Fruit fly (Drosophila melanogaster) whole organism, embryonic: Measurements from ENCODE around the gene CG5921.

ENCODE experiments used
- Blimp-1 ChIP-seq: fragments of 200-800 bp; sonication (Bioruptor generic); optimal IDR thresholded peaks from 3 replicates; lab custom pipeline; 2018; ENCODE audit warnings: missing biosample characterization, missing genetic modification characterization, mild to moderate bottlenecking, moderate library complexity, missing genetic modification reagents
- BtbVII ChIP-seq: fragments of 200-800 bp; sonication (Bioruptor generic); optimal IDR thresholded peaks from 3 replicates; lab custom pipeline; 2017; ENCODE audit warnings: missing biosample characterization, mild to moderate bottlenecking, missing genetic modification characterization
- CG10147 ChIP-seq: fragments of 200-800 bp; sonication (Bioruptor generic); optimal IDR thresholded peaks from 2 replicates; lab custom pipeline; 2019; ENCODE audit warnings: missing biosample characterization, mild to moderate bottlenecking, missing genetic modification characterization, moderate library complexity
- CG10267 ChIP-seq: fragments of 200-800 bp; sonication (Bioruptor generic); optimal IDR thresholded peaks from 2 replicates; lab custom pipeline; 2018; ENCODE audit warnings: missing biosample characterization, mild to moderate bottlenecking, missing genetic modification characterization, moderate library complexity
- CG10543 ChIP-seq: fragments of 200-800 bp; sonication (Bioruptor generic); optimal IDR thresholded peaks from 3 replicates; lab custom pipeline; 2017; ENCODE audit warnings: missing biosample characterization, mild to moderate bottlenecking, missing genetic modification characterization, moderate library complexity
- CG11504 ChIP-seq: fragments of 200-800 bp; sonication (Bioruptor generic); optimal IDR thresholded peaks from 3 replicates; lab custom pipeline; 2019; ENCODE audit warnings: missing biosample characterization, mild to moderate bottlenecking, missing genetic modification characterization, moderate library complexity
- CG1233 ChIP-seq: fragments of 200-800 bp; sonication (Bioruptor generic); optimal IDR thresholded peaks from 4 replicates; lab custom pipeline; 2018; ENCODE audit warnings: missing biosample characterization, mild to moderate bottlenecking, missing genetic modification characterization
- CG13296 ChIP-seq: fragments of 200-800 bp; sonication (Bioruptor generic); optimal IDR thresholded peaks from 3 replicates; lab custom pipeline; 2018; ENCODE audit warnings: missing biosample characterization, mild to moderate bottlenecking, missing genetic modification characterization
- CG13424 ChIP-seq: fragments of 200-800 bp; sonication (Bioruptor generic); optimal IDR thresholded peaks from 2 replicates; lab custom pipeline; 2019; ENCODE audit warnings: missing biosample characterization, mild to moderate bottlenecking, missing genetic modification characterization, moderate library complexity
- CG14710 ChIP-seq: fragments of 200-800 bp; sonication (Bioruptor generic); optimal IDR thresholded peaks from 3 replicates; lab custom pipeline; 2019; ENCODE audit warnings: missing biosample characterization, mild to moderate bottlenecking, missing genetic modification characterization, moderate library complexity
- CG16863 ChIP-seq: fragments of 200-800 bp; sonication (Bioruptor generic); optimal IDR thresholded peaks from 3 replicates; lab custom pipeline; 2016; ENCODE audit warnings: missing biosample characterization, missing genetic modification characterization
- CG17361 ChIP-seq: fragments of 200-800 bp; sonication (Bioruptor generic); IDR thresholded peaks from 3 replicates; pipeline ENCODE4 v1.3.6; 2022; ENCODE audit warnings: missing biosample characterization, missing genetic modification characterization
- CG17385 ChIP-seq: fragments of 200-800 bp; sonication (Bioruptor generic); optimal IDR thresholded peaks from 3 replicates; lab custom pipeline; 2018; ENCODE audit warnings: missing biosample characterization, mild to moderate bottlenecking, missing genetic modification characterization
- CG18262 ChIP-seq: fragments of 200-800 bp; optimal IDR thresholded peaks from 3 replicates; lab custom pipeline; 2019; ENCODE audit warnings: missing biosample characterization, mild to moderate bottlenecking, missing genetic modification characterization, moderate library complexity
- CG18599 ChIP-seq: fragments of 200-800 bp; sonication (Bioruptor generic); optimal IDR thresholded peaks from 3 replicates; lab custom pipeline; 2017; ENCODE audit warnings: missing biosample characterization, missing genetic modification characterization, mild to moderate bottlenecking, moderate library complexity, missing genetic modification reagents
- CG2712 ChIP-seq: fragments of 200-800 bp; optimal IDR thresholded peaks from 3 replicates; lab custom pipeline; 2019; ENCODE audit warnings: missing biosample characterization, mild to moderate bottlenecking, missing genetic modification characterization, moderate library complexity
- CG3281 ChIP-seq: fragments of 200-800 bp; sonication (Bioruptor generic); optimal IDR thresholded peaks from 3 replicates; lab custom pipeline; 2017; ENCODE audit warnings: missing biosample characterization, mild to moderate bottlenecking, missing genetic modification characterization
- CG34376 ChIP-seq: fragments of 200-800 bp; sonication (Bioruptor generic); optimal IDR thresholded peaks from 2 replicates; lab custom pipeline; 2018; ENCODE audit warnings: missing biosample characterization, mild to moderate bottlenecking, missing genetic modification characterization
- CG4328 ChIP-seq: fragments of 200-800 bp; sonication (Bioruptor generic); optimal IDR thresholded peaks from 3 replicates; lab custom pipeline; 2017; ENCODE audit warnings: missing biosample characterization, missing genetic modification reagents, missing genetic modification characterization
- CG5180 ChIP-seq: fragments of 200-800 bp; sonication (Bioruptor generic); optimal IDR thresholded peaks from 3 replicates; lab custom pipeline; 2017; ENCODE audit warnings: missing biosample characterization, missing genetic modification characterization, mild to moderate bottlenecking, moderate library complexity, missing genetic modification reagents
- CG7839 ChIP-seq: fragments of 200-800 bp; sonication (Bioruptor generic); optimal IDR thresholded peaks from 3 replicates; lab custom pipeline; 2018; ENCODE audit warnings: missing biosample characterization, mild to moderate bottlenecking, missing genetic modification characterization, moderate library complexity
- CG8924 ChIP-seq: fragments of 200-800 bp; optimal IDR thresholded peaks from 3 replicates; lab custom pipeline; 2019; ENCODE audit warnings: missing biosample characterization, mild to moderate bottlenecking, missing genetic modification characterization, moderate library complexity
- CG9876 ChIP-seq: fragments of 200-800 bp; sonication (Bioruptor generic); optimal IDR thresholded peaks from 2 replicates; lab custom pipeline; 2016; ENCODE audit warnings: missing biosample characterization, missing genetic modification characterization
- D19A ChIP-seq: fragments of 200-800 bp; optimal IDR thresholded peaks from 3 replicates; lab custom pipeline; 2019; ENCODE audit warnings: missing biosample characterization, mild to moderate bottlenecking, missing genetic modification characterization, moderate library complexity
- D19B ChIP-seq: fragments of 200-800 bp; sonication (Bioruptor generic); optimal IDR thresholded peaks from 2 replicates; lab custom pipeline; 2017; ENCODE audit warnings: missing biosample characterization, mild to moderate bottlenecking, missing genetic modification characterization
- Dad ChIP-seq: fragments of 200-800 bp; sonication (Bioruptor generic); optimal IDR thresholded peaks from 3 replicates; lab custom pipeline; 2016; ENCODE audit warnings: missing biosample characterization, missing genetic modification characterization
- H15 ChIP-seq: fragments of 200-800 bp; sonication (Bioruptor generic); IDR thresholded peaks from 3 replicates; pipeline ENCODE4 v1.3.6; 2022; ENCODE audit warnings: missing biosample characterization, missing genetic modification characterization
- Hmr ChIP-seq: fragments of 200-800 bp; sonication (Bioruptor generic); optimal IDR thresholded peaks from 3 replicates; lab custom pipeline; 2017; ENCODE audit warnings: mild to moderate bottlenecking, missing biosample characterization, missing genetic modification reagents, missing genetic modification characterization
- Hr78 ChIP-seq, 2 experiments: fragments of 200-800 bp in 1 of 2; fragments of >200 bp in 1 of 2; sonication (Bioruptor generic) in 1 of 2; optimal IDR thresholded peaks; 2 replicates each; lab custom pipeline; 2017 to 2019; ENCODE audit warnings: missing biosample characterization in 2 of 2, missing genetic modification characterization in 2 of 2, mild to moderate bottlenecking in 1 of 2, moderate library complexity in 1 of 2
- Med ChIP-seq: fragments of 200-800 bp; sonication (Bioruptor generic); peaks from one replicate; lab custom pipeline; 2016; ENCODE audit warnings: missing biosample characterization, missing genetic modification characterization, mild to moderate bottlenecking, inconsistent platforms, moderate library complexity
- Meics ChIP-seq: fragments of 200-800 bp; sonication (Bioruptor generic); optimal IDR thresholded peaks from 2 replicates; lab custom pipeline; 2017; ENCODE audit warnings: missing biosample characterization, mild to moderate bottlenecking, missing genetic modification characterization
- Nf-YC ChIP-seq: fragments of 200-800 bp; optimal IDR thresholded peaks from 3 replicates; lab custom pipeline; 2019; ENCODE audit warnings: missing biosample characterization, mild to moderate bottlenecking, missing genetic modification characterization, moderate library complexity
- PHDP ChIP-seq: fragments of 200-800 bp; sonication (Bioruptor generic); optimal IDR thresholded peaks from 3 replicates; lab custom pipeline; 2018; ENCODE audit warnings: missing biosample characterization, mild to moderate bottlenecking, missing genetic modification characterization, moderate library complexity
- Six4 ChIP-seq: fragments of 200-800 bp; sonication (Bioruptor generic); optimal IDR thresholded peaks from 2 replicates; lab custom pipeline; 2016; ENCODE audit warnings: missing biosample characterization, missing genetic modification characterization
- Sox102F ChIP-seq: fragments of 200-800 bp; sonication (Bioruptor generic); optimal IDR thresholded peaks from 2 replicates; lab custom pipeline; 2018; ENCODE audit warnings: missing biosample characterization, mild to moderate bottlenecking, missing genetic modification characterization, moderate library complexity
- Usf ChIP-seq: fragments of 200-800 bp; sonication (Bioruptor generic); optimal IDR thresholded peaks from 2 replicates; lab custom pipeline; 2017; ENCODE audit warnings: missing genotype, missing biosample characterization, missing genetic modification characterization
- ac ChIP-seq: fragments of 200-800 bp; sonication (Bioruptor generic); optimal IDR thresholded peaks from 3 replicates; lab custom pipeline; 2017; ENCODE audit warnings: missing biosample characterization, mild to moderate bottlenecking, missing genetic modification characterization
- caup ChIP-seq: fragments of 200-800 bp; sonication (Bioruptor generic); optimal IDR thresholded peaks from 3 replicates; lab custom pipeline; 2017; ENCODE audit warnings: missing biosample characterization, mild to moderate bottlenecking, missing genetic modification characterization, moderate library complexity; ENCODE audit not compliant: severe bottlenecking
- dmrt11E ChIP-seq: fragments of 200-800 bp; sonication (Bioruptor generic); optimal IDR thresholded peaks from 3 replicates; lab custom pipeline; 2018; ENCODE audit warnings: missing biosample characterization, mild to moderate bottlenecking, missing genetic modification characterization, moderate library complexity
- fd96Cb ChIP-seq: fragments of 200-800 bp; sonication (Bioruptor generic); optimal IDR thresholded peaks from 2 replicates; lab custom pipeline; 2018; ENCODE audit warnings: missing biosample characterization, mild to moderate bottlenecking, missing genetic modification characterization, moderate library complexity
- grn ChIP-seq: fragments of 200-800 bp; sonication (Bioruptor generic); optimal IDR thresholded peaks from 3 replicates; lab custom pipeline; 2017; ENCODE audit warnings: missing biosample characterization, missing genetic modification characterization
- lmd ChIP-seq: fragments of 200-800 bp; sonication (Bioruptor generic); IDR thresholded peaks from 2 replicates; pipeline ENCODE4 v1.3.6; 2022; ENCODE audit warnings: missing biosample characterization, missing genetic modification characterization
- lola ChIP-seq, 3 experiments: fragments of >200 bp in 2 of 3; fragments of 200-800 bp in 1 of 3; sonication (Bioruptor generic) in 1 of 3; optimal IDR thresholded peaks; 2 replicates each; lab custom pipeline; 2017 to 2019; ENCODE audit warnings: missing biosample characterization in 3 of 3, missing genetic modification characterization in 3 of 3, mild to moderate bottlenecking in 1 of 3, moderate library complexity in 1 of 3
- nau ChIP-seq: fragments of 200-800 bp; sonication (Bioruptor generic); optimal IDR thresholded peaks from 3 replicates; lab custom pipeline; 2017; ENCODE audit warnings: missing biosample characterization, mild to moderate bottlenecking, missing genetic modification characterization, missing genetic modification reagents
- phol ChIP-seq: fragments of 200-800 bp; sonication (Bioruptor generic); optimal IDR thresholded peaks from 3 replicates; lab custom pipeline; 2018; ENCODE audit warnings: missing biosample characterization, mild to moderate bottlenecking, missing genetic modification characterization, moderate library complexity
- ssp ChIP-seq: fragments of 200-800 bp; sonication (Bioruptor generic); IDR thresholded peaks from 2 replicates; pipeline ENCODE4 v1.3.6; 2022; ENCODE audit warnings: missing biosample characterization, missing genetic modification characterization
- tup ChIP-seq: fragments of 200-800 bp; sonication (Bioruptor generic); optimal IDR thresholded peaks from 2 replicates; lab custom pipeline; 2016; ENCODE audit warnings: missing biosample characterization, mild to moderate bottlenecking, missing genetic modification characterization, moderate library complexity
- tx ChIP-seq: fragments of 200-800 bp; sonication (Bioruptor generic); optimal IDR thresholded peaks from 2 replicates; lab custom pipeline; 2016; ENCODE audit warnings: missing biosample characterization, missing genetic modification characterization

Gene CG5921

dm6 chrX:6039431-6040016 lies 11.1 kb upstream of the CG5921 start, which contains the start of gene CG5937:
TSS of gene CG5937 (plus strand) at chrX:6040005.
- peak; percentile 46 for TF ChIP-seq Nf-YC (tag; lab: Kevin White, UChicago)
- TF ChIP-seq CG14710 (tag; lab: Kevin White, UChicago) = peak; percentile 29
- no peak for TF ChIP-seq dmrt11E (tag; lab: Kevin White, UChicago)
- no peak for TF ChIP-seq lmd (GFP tag; lab: Robert Waterston, UW)
- TF ChIP-seq grn = no peak
- peak; percentile 8 for TF ChIP-seq BtbVII (GFP tag; lab: Kevin White, UChicago)
- no peak for TF ChIP-seq CG2712 (tag; lab: Kevin White, UChicago)
- TF ChIP-seq CG17361 (GFP tag; lab: Robert Waterston, UW) = peak; percentile 57; the same call in 2 of the 3 replicates
- TF ChIP-seq CG11504 (tag; lab: Kevin White, UChicago) = peak; percentile 47
- peak; percentile 17 for TF ChIP-seq CG1233 (GFP tag; lab: Kevin White, UChicago)
- no peak for TF ChIP-seq fd96Cb (tag; lab: Kevin White, UChicago)
- peak; percentile 18 for TF ChIP-seq CG18262 (tag; lab: Kevin White, UChicago)
- no peak for TF ChIP-seq Six4 (GFP tag; lab: Kevin White, UChicago)
- TF ChIP-seq Blimp-1 = peak; percentile 5
- TF ChIP-seq CG34376 = peak; percentile 29
- peak; percentile 18 for TF ChIP-seq Hmr (GFP tag; lab: Kevin White, UChicago)
- TF ChIP-seq CG17385 (GFP tag; lab: Kevin White, UChicago) = peak; percentile 33
- TF ChIP-seq H15 (GFP tag; lab: Robert Waterston, UW) = no peak
- no peak for TF ChIP-seq tx (GFP tag; lab: Kevin White, UChicago)
- TF ChIP-seq CG13424 (tag; lab: Kevin White, UChicago) = peak; percentile 46
- peak; percentile 47 for TF ChIP-seq Meics
- no peak for TF ChIP-seq CG16863
- TF ChIP-seq Hr78 (GFP tag; optimal IDR thresholded peaks at IDR 0.05; lab: Kevin White, UChicago) = no peak
- no peak for TF ChIP-seq Usf
- peak; percentile 18 for TF ChIP-seq CG10147
- TF ChIP-seq CG13296 (GFP tag; lab: Kevin White, UChicago) = peak; percentile 24
- peak in 1 of 3 experiments; percentile 4 for TF ChIP-seq lola (GFP tag; optimal IDR thresholded peaks at IDR 0.05; lab: Kevin White, UChicago)
- peak; percentile 4 for TF ChIP-seq CG8924 (tag; lab: Kevin White, UChicago)
- peak; percentile 33 for TF ChIP-seq CG5180 (GFP tag; lab: Kevin White, UChicago)
- no peak for TF ChIP-seq nau (GFP tag; lab: Kevin White, UChicago)
- TF ChIP-seq ssp (GFP tag; lab: Robert Waterston, UW) = no peak
- TF ChIP-seq ac (GFP tag; lab: Kevin White, UChicago) = no peak
- TF ChIP-seq CG4328 = peak; percentile 33
- TF ChIP-seq Med = peak; percentile 58
- peak; percentile 30 for TF ChIP-seq CG18599 (GFP tag; lab: Kevin White, UChicago)
- peak; percentile 8 for TF ChIP-seq D19B
- no peak for TF ChIP-seq tup (GFP tag; lab: Kevin White, UChicago)
- TF ChIP-seq caup (GFP tag; lab: Kevin White, UChicago) = peak; percentile 12
- TF ChIP-seq CG9876 = no peak
- peak; percentile 56 for TF ChIP-seq CG3281 (GFP tag; lab: Kevin White, UChicago)
- TF ChIP-seq D19A = peak; percentile 5
- peak; percentile 13 for TF ChIP-seq CG10267 (tag; lab: Kevin White, UChicago)
- TF ChIP-seq Sox102F (GFP tag; lab: Kevin White, UChicago) = no peak
- peak; percentile 54 for TF ChIP-seq CG10543 (GFP tag; lab: Kevin White, UChicago)
- TF ChIP-seq CG7839 (tag; lab: Kevin White, UChicago) = peak; percentile 40
- TF ChIP-seq phol (tag; lab: Kevin White, UChicago) = peak; percentile 33
- no peak for TF ChIP-seq Dad (GFP tag; lab: Kevin White, UChicago)
- TF ChIP-seq PHDP = peak; percentile 24
